Worm (Caenorhabditis elegans) whole organism, midembryonic: ENCODE measurements around the gene bath-13.
"Not testable (repeated sequence)": the region's sequence is repeated elsewhere in the genome, so short reads cannot be mapped to it uniquely, and the experiment has no call there.

ENCODE experiments used
- flt-1 ChIP-seq: fragments of 200-800 bp; sonication (Bioruptor generic); IDR thresholded peaks from 2 replicates; pipeline ENCODE4 v1.3.6; 2022; ENCODE audit warnings: missing genetic modification characterization, missing compliant biosample characterization
- klf-2 ChIP-seq: fragments of 200-800 bp; sonication (Bioruptor generic); conservative IDR thresholded peaks from 2 replicates; pipeline ENCODE4 v1.3.6; 2022; ENCODE audit warnings: missing genetic modification reagents, missing genetic modification characterization, missing compliant biosample characterization
- med-1 ChIP-seq: sonication (generic microtip); optimal IDR thresholded peaks from 2 replicates; lab custom pipeline; 2017; ENCODE audit warnings: missing genetic modification characterization, mild to moderate bottlenecking, missing compliant biosample characterization, antibody characterized with exemption, missing genetic modification reagents; ENCODE audit not compliant: insufficient read depth
- ref-1 ChIP-seq: fragments of 200-800 bp; sonication (Bioruptor generic); conservative IDR thresholded peaks from 2 replicates; pipeline ENCODE4 v1.3.6; 2022; ENCODE audit warnings: missing genetic modification reagents, missing genetic modification characterization, missing compliant biosample characterization
- ztf-23 ChIP-seq: fragments of 200-800 bp; sonication (Bioruptor generic); IDR thresholded peaks from 2 replicates; pipeline ENCODE4 v1.3.6; 2022; ENCODE audit warnings: missing genetic modification reagents, missing genetic modification characterization, missing compliant biosample characterization
- ztf-29 ChIP-seq: fragments of 200-800 bp; sonication (Bioruptor generic); IDR thresholded peaks from 2 replicates; pipeline ENCODE4 v1.3.6; 2022; ENCODE audit warnings: missing genetic modification reagents, missing genetic modification characterization, missing compliant biosample characterization

DNA sequence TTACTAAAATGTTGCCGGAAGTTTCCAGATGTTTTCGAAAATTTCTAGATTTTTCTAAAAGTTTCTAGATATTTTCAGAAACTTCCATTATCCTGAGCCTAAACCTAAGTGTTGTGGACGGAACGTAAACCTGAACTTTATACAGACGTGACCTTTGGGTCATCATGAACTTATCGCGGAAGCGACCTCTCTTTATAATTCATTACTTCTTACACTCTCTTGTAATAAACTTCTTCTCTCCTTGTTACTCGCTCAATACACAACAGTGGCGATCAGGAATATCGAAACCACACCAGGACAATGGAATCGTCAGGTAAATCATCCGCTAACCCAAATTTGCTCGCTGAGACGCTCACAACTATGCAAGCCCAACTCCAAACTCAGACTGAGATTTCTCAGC lies 31.8 kb upstream of the bath-13 start, which contains the start of gene K02F6.1:
- TF ChIP-seq klf-2 (GFP tag; lab: Robert Waterston, UW); med-1 (GFP tag; lab: Kevin White, UChicago); ztf-29 (GFP tag; lab: Robert Waterston, UW); ztf-23 (GFP tag; lab: Robert Waterston, UW); flt-1; ref-1 (GFP tag; lab: Robert Waterston, UW): not testable (repeated sequence)
